Fruit fly (Drosophila melanogaster): ENCODE measurements around the gene CG7519.
A peak's percentile ranks its signal among the peaks of the same experiment; 100 is the strongest.

CG7519 gene

dm6 chr3L:21508621-21509020, 15.7 kb downstream of the CG7519 start:
- TF ChIP-seq CG15336 (GFP tag; IDR thresholded peaks at IDR 0.05): no peak
- TF ChIP-seq Eip78C (GFP tag): peak; percentile 45
- TF ChIP-seq Sox102F (GFP tag; optimal IDR thresholded peaks at IDR 0.05): no peak

- no peak for TF ChIP-seq Hr38 (GFP tag; optimal IDR thresholded peaks at IDR 0.05)
- TF ChIP-seq Hr39 (GFP tag; optimal IDR thresholded peaks at IDR 0.05): peak; percentile 69
- TF ChIP-seq CG8119 (GFP tag; IDR thresholded peaks at IDR 0.05): peak; percentile 53; the same call in 2 of the 3 replicates
- TF ChIP-seq CG34406 (GFP tag; optimal IDR thresholded peaks at IDR 0.05): peak; percentile 53
- TF ChIP-seq ss (GFP tag; optimal IDR thresholded peaks at IDR 0.05): peak; percentile 0 to 27
- TF ChIP-seq fd85E (GFP tag; optimal IDR thresholded peaks at IDR 0.05): no peak
- TF ChIP-seq esn (GFP tag; optimal IDR thresholded peaks at IDR 0.05): peak; percentile 73
- peak; percentile 68 for TF ChIP-seq net (GFP tag; optimal IDR thresholded peaks at IDR 0.05)
- TF ChIP-seq Smox (GFP tag; optimal IDR thresholded peaks at IDR 0.05): peak; percentile 64
- TF ChIP-seq CG6792 (GFP tag; optimal IDR thresholded peaks at IDR 0.05): peak; percentile 62
- peak; percentile 52 for TF ChIP-seq topi (GFP tag; optimal IDR thresholded peaks at IDR 0.05)
- TF ChIP-seq Eip78C (GFP tag): peak; percentile 88
- TF ChIP-seq achi (GFP tag; optimal IDR thresholded peaks at IDR 0.05): peak; percentile 67
- peak; percentile 55 for TF ChIP-seq CG10631 (GFP tag; optimal IDR thresholded peaks at IDR 0.05)
- TF ChIP-seq Hr4 (GFP tag; optimal IDR thresholded peaks at IDR 0.05): peak; percentile 78
- no peak for TF ChIP-seq salr (GFP tag; optimal IDR thresholded peaks at IDR 0.05)
- peak; percentile 13 for TF ChIP-seq spab (GFP tag; optimal IDR thresholded peaks at IDR 0.05)
- TF ChIP-seq vri (GFP tag; optimal IDR thresholded peaks at IDR 0.05): peak; percentile 4
- TF ChIP-seq CG15336 (GFP tag; IDR thresholded peaks at IDR 0.05): peak; percentile 68; the same call in 1 of the 2 replicates
- peak; percentile 58 for TF ChIP-seq CG31627 (GFP tag; optimal IDR thresholded peaks at IDR 0.05)
- TF ChIP-seq CG7368 (GFP tag; optimal IDR thresholded peaks at IDR 0.05): peak; percentile 54
- TF ChIP-seq Sox15 (GFP tag; optimal IDR thresholded peaks at IDR 0.05): peak; percentile 27
- TF ChIP-seq OdsH (GFP tag; optimal IDR thresholded peaks at IDR 0.05): peak; percentile 68
- TF ChIP-seq fkh (GFP tag; optimal IDR thresholded peaks at IDR 0.05): no peak
- peak; percentile 51 for TF ChIP-seq Ets96B (tag; optimal IDR thresholded peaks at IDR 0.05)
- TF ChIP-seq fd59A (GFP tag; optimal IDR thresholded peaks at IDR 0.05): peak; percentile 17
- TF ChIP-seq CG1621 (tag; optimal IDR thresholded peaks at IDR 0.05): no peak
- TF ChIP-seq Gug (GFP tag; IDR thresholded peaks at IDR 0.05): no peak
- TF ChIP-seq CG11294 (GFP tag; IDR thresholded peaks at IDR 0.05): no peak
- TF ChIP-seq Blimp-1 (GFP tag; optimal IDR thresholded peaks at IDR 0.05): no peak
- TF ChIP-seq CG9139 (GFP tag; optimal IDR thresholded peaks at IDR 0.05): no peak
- TF ChIP-seq dac (GFP tag; optimal IDR thresholded peaks at IDR 0.05): peak; percentile 40
- TF ChIP-seq Ets21C (GFP tag; optimal IDR thresholded peaks at IDR 0.05): peak; percentile 51
- TF ChIP-seq CG3919 (GFP tag; optimal IDR thresholded peaks at IDR 0.05): peak; percentile 77
- TF ChIP-seq CG4318 (GFP tag; optimal IDR thresholded peaks at IDR 0.05): peak; percentile 52
- TF ChIP-seq lz (GFP tag; optimal IDR thresholded peaks at IDR 0.05): peak; percentile 63
- peak; percentile 64 for TF ChIP-seq CG6276 (GFP tag; optimal IDR thresholded peaks at IDR 0.05)
- TF ChIP-seq CG16779 (tag; optimal IDR thresholded peaks at IDR 0.05): no peak
- TF ChIP-seq CG6808 (GFP tag; optimal IDR thresholded peaks at IDR 0.05): peak; percentile 51
- peak; percentile 66 for TF ChIP-seq Met (GFP tag; optimal IDR thresholded peaks at IDR 0.05)
- peak; percentile 49 for TF ChIP-seq Sox14 (GFP tag; optimal IDR thresholded peaks at IDR 0.05)
- no peak for TF ChIP-seq svp (GFP tag)
- peak; percentile 34 for TF ChIP-seq CG8632 (GFP tag; optimal IDR thresholded peaks at IDR 0.05)
- peak; percentile 73 for TF ChIP-seq acj6 (GFP tag; optimal IDR thresholded peaks at IDR 0.05)
- peak; percentile 36 for TF ChIP-seq CG8319 (GFP tag; optimal IDR thresholded peaks at IDR 0.05)
- peak; percentile 80 for TF ChIP-seq CG32006 (GFP tag; optimal IDR thresholded peaks at IDR 0.05)
- peak; percentile 57 for TF ChIP-seq CG10669 (GFP tag; optimal IDR thresholded peaks at IDR 0.05)
- TF ChIP-seq Sox102F (GFP tag; optimal IDR thresholded peaks at IDR 0.05): peak; percentile 61
- TF ChIP-seq CG11762 (GFP tag; optimal IDR thresholded peaks at IDR 0.05; ENCODE audit: insufficient read depth): peak; percentile 25
Measured at dm6 chr3L:21509488-21510122, 16.7 kb downstream of the CG7519 start.

Data from whole organism, prepupa.